Worm (Caenorhabditis elegans) whole organism, L4 larva: ENCODE measurements around the gene mrpl-11.

Experiments
- D1046.2 ChIP-seq: fragments of 200-800 bp; sonication (Bioruptor generic); IDR thresholded peaks from 2 replicates; pipeline ENCODE4 v1.3.6; 2022; ENCODE audit warnings: missing genetic modification characterization, missing compliant biosample characterization
- F49E8.2 ChIP-seq: sonication (generic microtip); optimal IDR thresholded peaks from 2 replicates; lab custom pipeline; 2016; ENCODE audit warnings: missing compliant biosample characterization, mild to moderate bottlenecking, missing genetic modification characterization, borderline replicate concordance
- R02D3.7 ChIP-seq: fragments of 150-350 bp; sonication (generic microtip); optimal IDR thresholded peaks from 3 replicates; lab custom pipeline; 2014; ENCODE audit warnings: missing biosample characterization, missing genetic modification characterization
- T20F7.1 ChIP-seq: fragments of 200-800 bp; sonication (Bioruptor generic); optimal IDR thresholded peaks from 2 replicates; lab custom pipeline; 2018; ENCODE audit warnings: mild to moderate bottlenecking, missing genetic modification characterization, missing compliant biosample characterization
- ceh-32 ChIP-seq: sonication (generic microtip); optimal IDR thresholded peaks from 2 replicates; lab custom pipeline; 2016; ENCODE audit warnings: mild to moderate bottlenecking, missing genetic modification characterization, missing compliant biosample characterization; ENCODE audit not compliant: poor library complexity
- ceh-44 ChIP-seq: fragments of 200-800 bp; sonication (Bioruptor generic); IDR thresholded peaks from 2 replicates; pipeline ENCODE4 v1.3.6; 2022; ENCODE audit warnings: missing genetic modification reagents, missing genetic modification characterization, missing compliant biosample characterization
- ceh-82 ChIP-seq: sonication (generic microtip); optimal IDR thresholded peaks from 2 replicates; lab custom pipeline; 2017; ENCODE audit warnings: missing biosample characterization, missing genetic modification characterization
- ces-1 ChIP-seq: fragments of 150-350 bp; sonication (generic microtip); optimal IDR thresholded peaks from 4 replicates; lab custom pipeline; 2014; ENCODE audit warnings: missing biosample characterization, missing genetic modification reagents, missing genetic modification characterization
- cey-2 ChIP-seq: sonication (generic microtip); optimal IDR thresholded peaks from 3 replicates; lab custom pipeline; 2017; ENCODE audit warnings: missing genetic modification characterization, mild to moderate bottlenecking, missing compliant biosample characterization, antibody characterized with exemption, borderline replicate concordance; ENCODE audit not compliant: insufficient read depth
- daf-16 ChIP-seq, 3 experiments: sonication (generic microtip); optimal IDR thresholded peaks; 2 replicates each; lab custom pipeline; 2016 to 2017; ENCODE audit warnings: missing genetic modification characterization in 3 of 3, missing genetic modification reagents in 3 of 3, mild to moderate bottlenecking in 2 of 3, missing compliant biosample characterization in 2 of 3, missing biosample characterization in 1 of 3, moderate library complexity in 1 of 3
- daf-8 ChIP-seq: fragments of 200-800 bp; sonication (Bioruptor generic); IDR thresholded peaks from 2 replicates; pipeline ENCODE4 v1.3.6; 2022; ENCODE audit warnings: missing genetic modification characterization, missing compliant biosample characterization
- dmd-6 ChIP-seq: fragments of 200-800 bp; sonication (Bioruptor generic); IDR thresholded peaks from 2 replicates; pipeline ENCODE4 v1.3.6; 2022; ENCODE audit warnings: missing genetic modification reagents, missing genetic modification characterization, missing compliant biosample characterization
- duxl-1 ChIP-seq: sonication (generic microtip); optimal IDR thresholded peaks from 2 replicates; lab custom pipeline; 2016; ENCODE audit warnings: mild to moderate bottlenecking, missing genetic modification characterization, moderate library complexity, missing compliant biosample characterization; ENCODE audit not compliant: poor library complexity
- dve-1 ChIP-seq: sonication (generic microtip); optimal IDR thresholded peaks from 2 replicates; lab custom pipeline; 2017; ENCODE audit warnings: antibody characterized with exemption, mild to moderate bottlenecking, missing genetic modification characterization, missing compliant biosample characterization; ENCODE audit not compliant: insufficient read depth
- hlh-30 ChIP-seq: sonication (generic microtip); optimal IDR thresholded peaks from 2 replicates; lab custom pipeline; 2017; ENCODE audit warnings: antibody characterized with exemption, mild to moderate bottlenecking, missing genetic modification characterization, missing compliant biosample characterization; ENCODE audit not compliant: insufficient read depth
- hmg-1.1 ChIP-seq: fragments of 200-800 bp; sonication (Bioruptor generic); IDR thresholded peaks from 2 replicates; pipeline ENCODE4 v1.3.6; 2022; ENCODE audit warnings: missing genetic modification reagents, missing genetic modification characterization, missing compliant biosample characterization
- jun-1 ChIP-seq: fragments of 150-350 bp; optimal IDR thresholded peaks from 2 replicates; lab custom pipeline; 2014; ENCODE audit warnings: missing biosample characterization, missing genetic modification reagents, missing genetic modification characterization
- lim-7 ChIP-seq: fragments of 200-800 bp; sonication (Bioruptor generic); IDR thresholded peaks from 2 replicates; pipeline ENCODE4 v1.3.6; 2022; ENCODE audit warnings: missing genetic modification characterization, missing compliant biosample characterization
- lin-13 ChIP-seq: fragments of 150-350 bp; optimal IDR thresholded peaks from 2 replicates; lab custom pipeline; 2014; ENCODE audit warnings: missing biosample characterization, missing genetic modification reagents, missing genetic modification characterization
- lin-15B ChIP-seq: fragments of 150-350 bp; sonication (generic microtip); optimal IDR thresholded peaks from 3 replicates; lab custom pipeline; 2014; ENCODE audit warnings: missing biosample characterization, missing genetic modification characterization
- lsy-2 ChIP-seq, 2 experiments: fragments of 150-350 bp in 1 of 2; sonication (generic microtip) in 1 of 2; optimal IDR thresholded peaks; 2 replicates each; lab custom pipeline; 2014 to 2017; ENCODE audit warnings: missing biosample characterization in 2 of 2, missing genetic modification characterization in 2 of 2
- madf-5 ChIP-seq, 2 experiments: fragments of 200-800 bp; sonication (Bioruptor generic); IDR thresholded peaks; 2 replicates each; pipeline ENCODE4 v1.3.6; 2022; ENCODE audit warnings: missing compliant biosample characterization in 2 of 2, missing genetic modification characterization in 2 of 2
- mdl-1 ChIP-seq, 2 experiments: fragments of 150-350 bp in 1 of 2; sonication (generic microtip) in 1 of 2; optimal IDR thresholded peaks; 2 replicates each; lab custom pipeline; 2014 to 2017; ENCODE audit warnings: missing biosample characterization in 2 of 2, missing genetic modification characterization in 2 of 2
- mes-2 ChIP-seq: sonication (generic microtip); optimal IDR thresholded peaks from 2 replicates; lab custom pipeline; 2016; ENCODE audit warnings: missing genotype, mild to moderate bottlenecking, missing genetic modification characterization, missing compliant biosample characterization; ENCODE audit not compliant: poor library complexity, severe bottlenecking
- nhr-10 ChIP-seq: fragments of 150-350 bp; optimal IDR thresholded peaks from 2 replicates; lab custom pipeline; 2014; ENCODE audit warnings: missing biosample characterization, missing genetic modification characterization
- nhr-237 ChIP-seq: sonication (generic microtip); optimal IDR thresholded peaks from 2 replicates; lab custom pipeline; 2017; ENCODE audit warnings: missing biosample characterization, missing genetic modification characterization
- nhr-25 ChIP-seq: sonication (generic microtip); optimal IDR thresholded peaks from 2 replicates; lab custom pipeline; 2017; ENCODE audit warnings: missing genetic modification characterization, mild to moderate bottlenecking, missing compliant biosample characterization, antibody characterized with exemption, moderate library complexity, borderline replicate concordance; ENCODE audit not compliant: insufficient read depth
- nhr-28 ChIP-seq: fragments of 150-350 bp; optimal IDR thresholded peaks from 2 replicates; lab custom pipeline; 2014; ENCODE audit warnings: missing biosample characterization, missing genetic modification characterization
- nhr-41 ChIP-seq: fragments of 200-800 bp; sonication (Bioruptor generic); IDR thresholded peaks from 2 replicates; pipeline ENCODE4 v1.3.6; 2022; ENCODE audit warnings: missing genetic modification reagents, missing genetic modification characterization, missing compliant biosample characterization
- nhr-6 ChIP-seq: fragments of 150-350 bp; optimal IDR thresholded peaks from 2 replicates; lab custom pipeline; 2014; ENCODE audit warnings: missing biosample characterization, missing genetic modification characterization
- nhr-77 ChIP-seq: fragments of 150-350 bp; optimal IDR thresholded peaks from 2 replicates; lab custom pipeline; 2014; ENCODE audit warnings: missing biosample characterization, missing genetic modification characterization
- rbr-2 ChIP-seq: sonication (generic microtip); optimal IDR thresholded peaks from 2 replicates; lab custom pipeline; 2016; ENCODE audit warnings: missing genotype, missing genetic modification characterization, missing compliant biosample characterization
- sdz-12 ChIP-seq: fragments of 200-800 bp; sonication (Bioruptor generic); optimal IDR thresholded peaks from 2 replicates; lab custom pipeline; 2018; ENCODE audit warnings: mild to moderate bottlenecking, missing genetic modification characterization, missing compliant biosample characterization
- snpc-1.2 ChIP-seq: fragments of 200-800 bp; sonication (Bioruptor generic); IDR thresholded peaks from 2 replicates; pipeline ENCODE4 v1.3.6; 2022; ENCODE audit warnings: missing genetic modification reagents, missing genetic modification characterization, missing compliant biosample characterization
- spr-1 ChIP-seq: sonication (generic microtip); optimal IDR thresholded peaks from 2 replicates; lab custom pipeline; 2016; ENCODE audit warnings: mild to moderate bottlenecking, missing genetic modification characterization, missing compliant biosample characterization
- spr-3 ChIP-seq: fragments of 200-800 bp; sonication (Bioruptor generic); optimal IDR thresholded peaks from 2 replicates; lab custom pipeline; 2018; ENCODE audit warnings: mild to moderate bottlenecking, missing genetic modification characterization, missing compliant biosample characterization
- tag-97 ChIP-seq: fragments of 200-800 bp; sonication (Bioruptor generic); IDR thresholded peaks from 2 replicates; pipeline ENCODE4 v1.3.6; 2022; ENCODE audit warnings: missing genetic modification characterization, missing compliant biosample characterization
- unc-130 ChIP-seq: sonication (generic microtip); optimal IDR thresholded peaks from 2 replicates; lab custom pipeline; 2016; ENCODE audit warnings: missing genetic modification reagents, missing genetic modification characterization, missing compliant biosample characterization
- unc-39 ChIP-seq: sonication (generic microtip); optimal IDR thresholded peaks from 2 replicates; lab custom pipeline; 2017; ENCODE audit warnings: missing biosample characterization, missing genetic modification characterization
- zip-11 ChIP-seq: fragments of 200-800 bp; sonication (Bioruptor generic); IDR thresholded peaks from 2 replicates; pipeline ENCODE4 v1.3.6; 2022; ENCODE audit warnings: missing genetic modification characterization, missing compliant biosample characterization
- ztf-11 ChIP-seq: fragments of 150-350 bp; optimal IDR thresholded peaks from 2 replicates; lab custom pipeline; 2014; ENCODE audit warnings: missing biosample characterization, missing genetic modification characterization

The mrpl-11 gene

DNA sequence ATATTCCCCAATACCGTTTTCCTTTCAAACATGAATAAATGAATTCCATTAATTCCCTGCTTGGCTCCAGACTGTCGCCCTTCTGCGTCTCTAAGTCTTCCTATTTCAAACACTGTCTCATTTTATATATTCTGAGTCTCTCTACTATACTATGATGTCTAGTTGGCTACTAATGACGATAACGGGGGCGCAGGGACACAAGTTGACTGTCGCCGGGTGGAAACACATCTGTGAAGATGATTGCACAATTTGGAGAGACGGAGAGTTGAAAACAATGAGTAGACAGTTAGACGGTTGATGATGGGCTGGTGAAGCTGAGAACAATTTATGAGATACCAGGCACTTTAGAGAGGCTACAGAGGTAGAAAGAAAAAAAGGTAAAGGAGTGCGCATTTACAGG, 32.0 kb downstream of the mrpl-11 start, which contains the start of gene sma-2 (continued):
- peak; percentile 42 for TF ChIP-seq nhr-10 (tag; lab: Kevin White, UChicago)
- no peak for TF ChIP-seq ztf-11

DNA sequence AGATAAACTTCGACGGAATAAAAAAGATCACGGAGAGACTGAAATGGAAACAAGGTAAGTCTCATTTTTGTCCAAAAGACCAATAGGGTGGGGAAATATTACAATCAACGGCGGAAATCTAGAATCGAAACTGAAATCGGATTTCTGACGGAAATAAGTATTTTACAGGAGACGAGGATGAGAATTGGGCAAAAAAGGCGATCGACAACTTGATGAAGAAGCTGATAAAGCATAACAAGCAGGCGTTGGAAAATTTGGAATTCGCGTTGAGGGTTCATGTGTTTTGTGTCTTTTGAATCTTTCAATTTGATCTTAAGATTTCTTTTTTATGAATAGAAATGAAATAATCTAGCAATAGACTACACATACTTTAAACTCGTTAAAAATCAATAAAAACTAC, 33.2 kb downstream of the mrpl-11 start, which contains the start of gene ugtp-1:
ugtp-1 (minus strand) TSS at position 101 of the 400 bp plus-strand sequence.
- no peak for TF ChIP-seq madf-5 (GFP tag; IDR thresholded peaks at IDR 0.05; lab: Robert Waterston, UW)
- TF ChIP-seq tag-97 (GFP tag; lab: Robert Waterston, UW), result no peak
- no peak for TF ChIP-seq ces-1 (GFP tag; lab: Kevin White, UChicago)
- TF ChIP-seq sdz-12 (GFP tag; lab: Kevin White, UChicago), result no peak
- no peak for TF ChIP-seq nhr-25 (tag; lab: Kevin White, UChicago)
- TF ChIP-seq nhr-6 (tag; lab: Kevin White, UChicago), result no peak
- TF ChIP-seq nhr-28 (tag; lab: Kevin White, UChicago), result no peak
- no peak for TF ChIP-seq nhr-41
- no peak for TF ChIP-seq zip-11 (GFP tag; lab: Robert Waterston, UW)
- TF ChIP-seq, all 104 proteins: peak for 0

DNA sequence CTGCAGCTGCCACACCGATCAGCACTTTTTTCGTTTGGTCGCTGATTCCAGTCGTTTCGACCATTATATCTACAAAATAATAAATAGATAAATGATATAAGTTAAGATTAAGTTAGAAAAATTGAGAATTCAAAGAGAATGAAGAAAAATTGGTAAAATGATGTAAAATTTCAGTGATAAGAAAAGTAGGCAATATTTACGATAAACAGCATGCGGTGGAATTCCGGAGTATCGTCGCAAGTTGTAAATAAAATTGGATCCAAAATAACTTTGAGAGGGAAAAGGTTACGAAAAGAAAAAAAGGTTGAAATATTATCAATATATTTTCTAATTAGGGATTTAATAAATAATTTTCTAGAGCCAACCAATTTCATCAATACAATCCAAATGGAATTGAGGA, 37.2 kb downstream of the mrpl-11 start, which contains the start of gene tomm-70:
tomm-70 (minus strand) TSS at position 69 of the 400 bp plus-strand sequence.
- TF ChIP-seq hlh-30 (tag; lab: Kevin White, UChicago) (no peak), daf-16 (GFP tag; optimal IDR thresholded peaks at IDR 0.05; lab: Kevin White, UChicago) (no peak), daf-16 (tag; optimal IDR thresholded peaks at IDR 0.05; lab: Kevin White, UChicago) (peak; percentile 66), ceh-82 (tag; lab: Kevin White, UChicago) (no peak), duxl-1 (tag; lab: Kevin White, UChicago) (no peak), nhr-6 (tag; lab: Kevin White, UChicago) (no peak), unc-39 (tag; lab: Kevin White, UChicago) (no peak), hmg-1.1 (GFP tag; lab: Robert Waterston, UW) (no peak), dve-1 (peak; percentile 4), rbr-2 (no peak), jun-1 (tag; lab: Kevin White, UChicago) (no peak), spr-1 (tag; lab: Kevin White, UChicago) (no peak), nhr-77 (tag; lab: Kevin White, UChicago) (no peak), lsy-2 (tag; optimal IDR thresholded peaks at IDR 0.05; lab: Kevin White, UChicago) (peak in 1 of 2 experiments; percentile 43), mes-2 (peak; percentile 6), cey-2 (tag; lab: Kevin White, UChicago) (no peak), unc-130 (no peak), dmd-6 (no peak), nhr-28 (tag; lab: Kevin White, UChicago) (peak; percentile 6), lin-13 (no peak), mdl-1 (tag; optimal IDR thresholded peaks at IDR 0.05; lab: Kevin White, UChicago) (no peak), T20F7.1 (GFP tag; lab: Kevin White, UChicago) (peak; percentile 92), lim-7 (no peak), daf-8 (GFP tag; lab: Robert Waterston, UW) (no peak), ceh-32 (tag; lab: Kevin White, UChicago) (no peak), D1046.2 (GFP tag; lab: Robert Waterston, UW) (no peak), snpc-1.2 (no peak), F49E8.2 (tag; lab: Kevin White, UChicago) (no peak), R02D3.7 (tag; lab: Kevin White, UChicago) (peak; percentile 62), nhr-237 (no peak), lin-15B (tag; lab: Kevin White, UChicago) (no peak), ceh-44 (GFP tag; lab: Robert Waterston, UW) (no peak), spr-3 (no peak)
- TF ChIP-seq, all 104 proteins: peak for 7
